Fruit fly (Drosophila melanogaster) whole organism, embryonic: ENCODE data around the gene CG44437.

Source experiments
- B-H2 ChIP-seq: fragments of 200-800 bp; sonication (Bioruptor generic); optimal IDR thresholded peaks from 2 replicates; lab custom pipeline; 2018; ENCODE audit warnings: missing biosample characterization, mild to moderate bottlenecking, missing genetic modification characterization
- CG10209 ChIP-seq: fragments of 200-800 bp; sonication (Bioruptor generic); optimal IDR thresholded peaks from 3 replicates; lab custom pipeline; 2017; ENCODE audit warnings: missing biosample characterization, mild to moderate bottlenecking, missing genetic modification characterization, missing genetic modification reagents
- CG1024 ChIP-seq: fragments of 200-800 bp; sonication (Bioruptor generic); IDR thresholded peaks from 2 replicates; pipeline ENCODE4 v1.3.6; 2022; ENCODE audit warnings: missing biosample characterization, missing genetic modification characterization
- CG10979 ChIP-seq: fragments of 200-800 bp; sonication (Bioruptor generic); optimal IDR thresholded peaks from 2 replicates; lab custom pipeline; 2018; ENCODE audit warnings: missing biosample characterization, mild to moderate bottlenecking, missing genetic modification characterization, moderate library complexity
- CG11560 ChIP-seq: fragments of 200-800 bp; sonication (Bioruptor generic); IDR thresholded peaks from 3 replicates; pipeline ENCODE4 v1.3.6; 2022; ENCODE audit warnings: missing biosample characterization, missing genetic modification characterization
- CG13287 ChIP-seq: fragments of 200-800 bp; sonication (Bioruptor generic); IDR thresholded peaks from 2 replicates; pipeline ENCODE4 v1.3.6; 2022; ENCODE audit warnings: missing biosample characterization, missing genetic modification characterization; ENCODE audit not compliant: partially characterized antibody
- CG13624 ChIP-seq: fragments of 200-800 bp; sonication (Bioruptor generic); optimal IDR thresholded peaks from 2 replicates; lab custom pipeline; 2016; ENCODE audit warnings: missing biosample characterization, missing genetic modification characterization
- CG1792 ChIP-seq: fragments of 200-800 bp; sonication (Bioruptor generic); optimal IDR thresholded peaks from 2 replicates; lab custom pipeline; 2016; ENCODE audit warnings: missing biosample characterization, missing genetic modification characterization
- CG1832 ChIP-seq: fragments of 200-800 bp; sonication (Bioruptor generic); optimal IDR thresholded peaks from 2 replicates; lab custom pipeline; 2017; ENCODE audit warnings: missing biosample characterization, mild to moderate bottlenecking, missing genetic modification characterization, inconsistent platforms
- CG2199 ChIP-seq: fragments of 200-800 bp; sonication (Bioruptor generic); IDR thresholded peaks from 3 replicates; pipeline ENCODE4 v1.3.6; 2022; ENCODE audit warnings: missing biosample characterization, missing genetic modification characterization
- CG2712 ChIP-seq: fragments of 200-800 bp; optimal IDR thresholded peaks from 3 replicates; lab custom pipeline; 2019; ENCODE audit warnings: missing biosample characterization, mild to moderate bottlenecking, missing genetic modification characterization, moderate library complexity
- CG34422 ChIP-seq: fragments of 200-800 bp; sonication (Bioruptor generic); IDR thresholded peaks from 3 replicates; pipeline ENCODE4 v1.3.6; 2022; ENCODE audit warnings: missing biosample characterization, missing genetic modification characterization
- CG3847 ChIP-seq: fragments of 200-800 bp; sonication (Bioruptor generic); IDR thresholded peaks from 2 replicates; pipeline ENCODE4 v1.3.6; 2022; ENCODE audit warnings: missing biosample characterization, missing genetic modification characterization
- CG4854 ChIP-seq: fragments of 200-800 bp; sonication (Bioruptor generic); optimal IDR thresholded peaks from 2 replicates; lab custom pipeline; 2016; ENCODE audit warnings: missing biosample characterization, missing genetic modification characterization, inconsistent platforms
- CG5180 ChIP-seq: fragments of 200-800 bp; sonication (Bioruptor generic); optimal IDR thresholded peaks from 3 replicates; lab custom pipeline; 2017; ENCODE audit warnings: missing biosample characterization, missing genetic modification characterization, mild to moderate bottlenecking, moderate library complexity, missing genetic modification reagents
- CG6272 ChIP-seq: fragments of 200-800 bp; sonication (Bioruptor generic); IDR thresholded peaks from 2 replicates; pipeline ENCODE4 v1.3.6; 2022; ENCODE audit warnings: missing biosample characterization, missing genetic modification characterization
- D ChIP-seq, 2 experiments: fragments of 200-800 bp in 1 of 2; fragments of >200 bp in 1 of 2; sonication (Bioruptor generic) in 1 of 2; optimal IDR thresholded peaks; 2 replicates in 1 of 2; 3 replicates in 1 of 2; lab custom pipeline; 2017; ENCODE audit warnings: mild to moderate bottlenecking in 1 of 2, missing biosample characterization in 1 of 2, missing genetic modification characterization in 1 of 2, missing genetic modification reagents in 1 of 2
- Dek ChIP-seq: fragments of 200-800 bp; sonication (Bioruptor generic); optimal IDR thresholded peaks from 3 replicates; lab custom pipeline; 2019; ENCODE audit warnings: missing biosample characterization, mild to moderate bottlenecking, missing genetic modification characterization, moderate library complexity
- Doc2 ChIP-seq: fragments of 200-800 bp; sonication (Bioruptor generic); IDR thresholded peaks from 2 replicates; pipeline ENCODE4 v1.3.6; 2022; ENCODE audit warnings: missing biosample characterization, missing genetic modification characterization
- Fer1 ChIP-seq: fragments of 200-800 bp; sonication (Bioruptor generic); optimal IDR thresholded peaks from 2 replicates; lab custom pipeline; 2017; ENCODE audit warnings: missing biosample characterization, mild to moderate bottlenecking, missing genetic modification characterization
- Hmx ChIP-seq: fragments of 200-800 bp; sonication (Bioruptor generic); optimal IDR thresholded peaks from 2 replicates; lab custom pipeline; 2016; ENCODE audit warnings: missing biosample characterization, missing genetic modification characterization
- Mad ChIP-seq: fragments of 200-800 bp; sonication (Bioruptor generic); optimal IDR thresholded peaks from 2 replicates; lab custom pipeline; 2016; ENCODE audit warnings: missing biosample characterization, missing genetic modification characterization
- Meics ChIP-seq: fragments of 200-800 bp; sonication (Bioruptor generic); optimal IDR thresholded peaks from 2 replicates; lab custom pipeline; 2017; ENCODE audit warnings: missing biosample characterization, mild to moderate bottlenecking, missing genetic modification characterization
- Nf-YC ChIP-seq: fragments of 200-800 bp; optimal IDR thresholded peaks from 3 replicates; lab custom pipeline; 2019; ENCODE audit warnings: missing biosample characterization, mild to moderate bottlenecking, missing genetic modification characterization, moderate library complexity
- Sin3A ChIP-seq: fragments of >200 bp; optimal IDR thresholded peaks from 2 replicates; lab custom pipeline; 2018
- Xrp1 ChIP-seq: fragments of 200-800 bp; sonication (Bioruptor generic); IDR thresholded peaks from 2 replicates; pipeline ENCODE4 v1.3.6; 2022; ENCODE audit warnings: missing biosample characterization, missing genetic modification characterization
- abd-A ChIP-seq: fragments of 200-800 bp; sonication (Bioruptor generic); optimal IDR thresholded peaks from 3 replicates; lab custom pipeline; 2019; ENCODE audit warnings: missing biosample characterization, mild to moderate bottlenecking, missing genetic modification characterization, moderate library complexity
- chinmo ChIP-seq: fragments of 200-800 bp; sonication (Bioruptor generic); IDR thresholded peaks from 4 replicates; pipeline ENCODE4 v1.3.6; 2022; ENCODE audit warnings: missing biosample characterization, missing genetic modification characterization; ENCODE audit not compliant: partially characterized antibody
- ci ChIP-seq: fragments of 200-800 bp; sonication (Bioruptor generic); IDR thresholded peaks from 3 replicates; pipeline ENCODE4 v1.3.6; 2022; ENCODE audit warnings: missing biosample characterization, missing genetic modification characterization
- crol ChIP-seq: fragments of 200-800 bp; sonication (Bioruptor generic); IDR thresholded peaks from 2 replicates; pipeline ENCODE4 v1.3.6; 2022; ENCODE audit warnings: missing biosample characterization, missing genetic modification characterization
- dpn ChIP-seq, 2 experiments: fragments of 200-800 bp; sonication (Bioruptor generic); optimal IDR thresholded peaks; 3 replicates each; lab custom pipeline; 2016; ENCODE audit warnings: missing biosample characterization in 2 of 2, missing genetic modification characterization in 2 of 2
- ewg ChIP-seq: fragments of 200-800 bp; sonication (Bioruptor generic); optimal IDR thresholded peaks from 3 replicates; lab custom pipeline; 2017; ENCODE audit warnings: mild to moderate bottlenecking, missing biosample characterization, missing genetic modification reagents, missing genetic modification characterization
- fd64A ChIP-seq: fragments of 200-800 bp; sonication (Bioruptor generic); optimal IDR thresholded peaks from 3 replicates; lab custom pipeline; 2018; ENCODE audit warnings: missing biosample characterization, mild to moderate bottlenecking, missing genetic modification characterization
- ind ChIP-seq: fragments of 200-800 bp; sonication (Bioruptor generic); optimal IDR thresholded peaks from 3 replicates; lab custom pipeline; 2016; ENCODE audit warnings: missing biosample characterization, missing genetic modification characterization
- insv ChIP-seq, 2 experiments: fragments of 200-800 bp; sonication (Bioruptor generic); optimal IDR thresholded peaks; 3 replicates each; lab custom pipeline; 2016 to 2018; ENCODE audit warnings: missing biosample characterization in 2 of 2, missing genetic modification characterization in 2 of 2
- lilli ChIP-seq: fragments of 200-800 bp; sonication (Bioruptor generic); optimal IDR thresholded peaks from 3 replicates; lab custom pipeline; 2016; ENCODE audit warnings: missing biosample characterization, missing genetic modification characterization
- nerfin-1 ChIP-seq: fragments of 200-800 bp; sonication (Bioruptor generic); optimal IDR thresholded peaks from 3 replicates; lab custom pipeline; 2019; ENCODE audit warnings: missing biosample characterization, mild to moderate bottlenecking, missing genetic modification characterization, moderate library complexity
- nom ChIP-seq: fragments of 200-800 bp; sonication (Bioruptor generic); optimal IDR thresholded peaks from 2 replicates; lab custom pipeline; 2017; ENCODE audit warnings: missing biosample characterization, missing genetic modification characterization, mild to moderate bottlenecking, moderate library complexity, missing genetic modification reagents
- oc ChIP-seq: fragments of 200-800 bp; sonication (Bioruptor generic); optimal IDR thresholded peaks from 2 replicates; lab custom pipeline; 2018; ENCODE audit warnings: missing biosample characterization, mild to moderate bottlenecking, missing genetic modification characterization, moderate library complexity
- pzg ChIP-seq: fragments of 200-800 bp; sonication (Bioruptor generic); optimal IDR thresholded peaks from 3 replicates; lab custom pipeline; 2018; ENCODE audit warnings: missing biosample characterization, mild to moderate bottlenecking, missing genetic modification characterization, moderate library complexity
- ranshi ChIP-seq: fragments of 200-800 bp; sonication (Bioruptor generic); IDR thresholded peaks from 2 replicates; pipeline ENCODE4 v1.3.6; 2022; ENCODE audit warnings: missing biosample characterization, missing genetic modification characterization
- sc ChIP-seq, 3 experiments: fragments of >200 bp in 2 of 3; fragments of 200-800 bp in 1 of 3; sonication (Bioruptor generic) in 1 of 3; optimal IDR thresholded peaks; 2 replicates in 2 of 3; 3 replicates in 1 of 3; lab custom pipeline; 2017; ENCODE audit warnings: mild to moderate bottlenecking in 1 of 3, missing biosample characterization in 1 of 3, missing genetic modification characterization in 1 of 3, missing genetic modification reagents in 1 of 3
- scrt ChIP-seq: fragments of 200-800 bp; sonication (Bioruptor generic); optimal IDR thresholded peaks from 2 replicates; lab custom pipeline; 2018; ENCODE audit warnings: missing biosample characterization, mild to moderate bottlenecking, missing genetic modification characterization, moderate library complexity
- sqz ChIP-seq: fragments of 200-800 bp; sonication (Bioruptor generic); optimal IDR thresholded peaks from 3 replicates; lab custom pipeline; 2018; ENCODE audit warnings: missing biosample characterization, mild to moderate bottlenecking, missing genetic modification characterization
- stwl ChIP-seq: fragments of 200-800 bp; sonication (Bioruptor generic); optimal IDR thresholded peaks from 3 replicates; lab custom pipeline; 2018; ENCODE audit warnings: missing biosample characterization, mild to moderate bottlenecking, missing genetic modification characterization, moderate library complexity
- tin ChIP-seq: fragments of 200-800 bp; sonication (Bioruptor generic); optimal IDR thresholded peaks from 3 replicates; lab custom pipeline; 2016; ENCODE audit warnings: missing biosample characterization, missing genetic modification characterization
- tll ChIP-seq, 2 experiments: fragments of 200-800 bp in 1 of 2; fragments of >200 bp in 1 of 2; sonication (Bioruptor generic) in 1 of 2; optimal IDR thresholded peaks; 2 replicates each; lab custom pipeline; 2017 to 2019; ENCODE audit warnings: missing biosample characterization in 2 of 2, missing genetic modification characterization in 2 of 2, mild to moderate bottlenecking in 1 of 2, moderate library complexity in 1 of 2
- twi ChIP-seq: fragments of 200-800 bp; optimal IDR thresholded peaks from 2 replicates; lab custom pipeline; 2019; ENCODE audit warnings: missing biosample characterization, mild to moderate bottlenecking, missing genetic modification characterization, moderate library complexity
- zen ChIP-seq: fragments of 200-800 bp; sonication (Bioruptor generic); optimal IDR thresholded peaks from 3 replicates; lab custom pipeline; 2018; ENCODE audit warnings: missing biosample characterization, mild to moderate bottlenecking, missing genetic modification characterization, moderate library complexity

CG44437 gene

DNA sequence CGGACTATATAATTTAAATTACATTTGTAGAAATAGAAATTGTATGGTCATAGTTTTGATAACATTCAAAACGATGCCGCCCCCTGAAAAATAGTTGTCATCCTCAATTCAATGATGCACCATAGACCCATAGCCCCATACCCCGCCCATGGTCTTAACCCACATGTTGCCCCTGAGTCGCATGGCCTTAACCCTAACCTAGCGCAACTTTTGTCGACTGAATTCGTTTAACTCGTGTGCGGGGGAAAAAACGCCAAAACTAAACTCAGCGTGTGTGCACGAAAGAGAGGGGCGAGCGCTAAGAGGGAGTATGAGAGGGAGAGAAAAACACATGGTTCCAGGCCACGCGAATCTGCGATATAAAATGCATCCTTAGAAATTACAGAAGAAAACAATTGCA lies 8.4 kb upstream of the CG44437 start (continued):
- TF ChIP-seq Hmx (GFP tag; lab: Kevin White, UChicago) (no peak), stwl (no peak), ci (no peak), ranshi (GFP tag; lab: Robert Waterston, UW) (no peak), Dek (tag; lab: Kevin White, UChicago) (no peak), CG34422 (GFP tag; lab: Robert Waterston, UW) (peak; percentile 26; the same call in 1 of the 3 replicates), ewg (GFP tag; lab: Kevin White, UChicago) (no peak), CG11560 (tag; lab: Robert Waterston, UW) (no peak), oc (tag; lab: Kevin White, UChicago) (no peak), insv (GFP tag; optimal IDR thresholded peaks at IDR 0.05; lab: Kevin White, UChicago) (no peak), CG5180 (GFP tag; lab: Kevin White, UChicago) (no peak), Xrp1 (GFP tag; lab: Robert Waterston, UW) (no peak), fd64A (GFP tag; lab: Kevin White, UChicago) (no peak), chinmo (0 out of 4 replicates have a peak, but pooled peaks have one; percentile 29), B-H2 (GFP tag; lab: Kevin White, UChicago) (no peak), Sin3A (no peak), scrt (GFP tag; lab: Kevin White, UChicago) (peak; percentile 14), CG2712 (no peak), CG10209 (GFP tag; lab: Kevin White, UChicago) (no peak), zen (no peak), CG2199 (0 out of 3 replicates have a peak, but pooled peaks have one; percentile 37), CG10979 (tag; lab: Kevin White, UChicago) (no peak), pzg (GFP tag; lab: Kevin White, UChicago) (no peak), twi (tag; lab: Kevin White, UChicago) (peak; percentile 51), Meics (GFP tag; lab: Kevin White, UChicago) (no peak), CG6272 (GFP tag; lab: Robert Waterston, UW) (no peak), CG1792 (GFP tag; lab: Kevin White, UChicago) (no peak), Nf-YC (tag; lab: Kevin White, UChicago) (no peak), D (optimal IDR thresholded peaks at IDR 0.05; lab: Kevin White, UChicago) (no peak), D (GFP tag; optimal IDR thresholded peaks at IDR 0.05; lab: Kevin White, UChicago) (no peak), CG13287 (no peak)

DNA sequence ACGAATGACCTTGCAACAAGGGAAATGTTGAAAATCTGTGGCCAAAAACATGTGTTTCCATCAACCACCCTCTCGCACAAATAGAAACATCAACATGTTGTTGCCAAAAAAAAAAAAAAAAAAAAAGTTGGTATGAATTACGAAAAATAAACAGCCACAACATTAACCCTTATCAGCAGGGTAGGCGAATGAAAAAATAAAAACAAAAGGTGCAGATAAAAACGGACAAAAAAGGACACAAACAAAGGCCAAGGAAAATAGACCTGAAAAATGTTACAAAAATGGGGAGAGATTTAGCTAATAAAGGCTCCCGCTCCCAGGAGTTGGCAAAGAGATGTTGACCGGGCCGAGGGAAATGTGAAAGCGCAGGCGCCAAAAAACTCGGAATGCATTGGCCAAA lies 7.3 kb upstream of the CG44437 start:
- peak; percentile 26 for TF ChIP-seq scrt (GFP tag; lab: Kevin White, UChicago)
- peak; percentile 76 for TF ChIP-seq nom (GFP tag; lab: Kevin White, UChicago)
- no peak for TF ChIP-seq Fer1 (GFP tag; lab: Kevin White, UChicago)
- no peak for TF ChIP-seq CG13624 (GFP tag; lab: Kevin White, UChicago)
- TF ChIP-seq tin (GFP tag; lab: Kevin White, UChicago): no peak
- TF ChIP-seq ewg (GFP tag; lab: Kevin White, UChicago): peak; percentile 15
- TF ChIP-seq CG4854: no peak
- peak; percentile 47 for TF ChIP-seq sqz (GFP tag; lab: Kevin White, UChicago)
- no peak for TF ChIP-seq ci

DNA sequence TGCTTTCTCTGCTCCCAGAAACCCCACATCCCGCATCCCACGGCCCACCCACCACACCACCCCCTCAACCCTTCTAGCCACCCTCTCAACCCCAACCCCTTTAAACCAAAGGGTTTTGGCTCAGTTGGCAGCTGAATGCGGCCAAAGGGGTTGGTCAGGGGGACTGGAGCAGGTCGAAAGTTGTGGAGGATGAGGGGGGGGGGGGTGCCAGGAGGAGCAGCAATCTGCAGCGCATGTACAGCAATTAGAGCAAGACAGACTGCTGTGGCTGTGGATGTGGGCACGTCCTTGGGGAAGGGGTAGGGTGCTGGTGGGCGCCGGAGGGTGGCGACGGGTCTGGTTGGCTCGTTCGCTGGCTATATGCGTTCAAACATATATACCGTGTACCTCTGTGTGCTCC lies 6.5 kb upstream of the CG44437 start:
- no peak for TF ChIP-seq tll (GFP tag; optimal IDR thresholded peaks at IDR 0.05; lab: Kevin White, UChicago)
- no peak for TF ChIP-seq CG3847 (GFP tag; lab: Robert Waterston, UW)
- no peak for TF ChIP-seq sc (optimal IDR thresholded peaks at IDR 0.05; lab: Kevin White, UChicago)
- TF ChIP-seq sc (GFP tag; optimal IDR thresholded peaks at IDR 0.05; lab: Kevin White, UChicago): no peak
- TF ChIP-seq dpn (GFP tag; optimal IDR thresholded peaks at IDR 0.05; lab: Kevin White, UChicago): no peak
- TF ChIP-seq ind (GFP tag; lab: Kevin White, UChicago): no peak
- no peak for TF ChIP-seq Doc2
- TF ChIP-seq nerfin-1: no peak
- peak; percentile 54 for TF ChIP-seq ewg (GFP tag; lab: Kevin White, UChicago)
- peak; percentile 68 for TF ChIP-seq abd-A (tag; lab: Kevin White, UChicago)
- TF ChIP-seq Mad (GFP tag; lab: Kevin White, UChicago): no peak
- TF ChIP-seq lilli (GFP tag; lab: Kevin White, UChicago): no peak
- TF ChIP-seq crol: peak; percentile 90
- TF ChIP-seq CG1832 (GFP tag; lab: Kevin White, UChicago): peak; percentile 33
- TF ChIP-seq CG1024 (GFP tag; lab: Robert Waterston, UW): no peak
